Fruit fly (Drosophila melanogaster) whole organism, embryonic: ENCODE results near the gene CG43063.

Experiments
- Antp ChIP-seq: fragments of 200-800 bp; sonication (Bioruptor generic); optimal IDR thresholded peaks from 3 replicates; lab custom pipeline; 2016; ENCODE audit warnings: missing biosample characterization, missing genetic modification characterization
- B-H2 ChIP-seq: fragments of 200-800 bp; sonication (Bioruptor generic); optimal IDR thresholded peaks from 2 replicates; lab custom pipeline; 2018; ENCODE audit warnings: missing biosample characterization, mild to moderate bottlenecking, missing genetic modification characterization
- CG11696 ChIP-seq: fragments of 200-800 bp; sonication (Bioruptor generic); IDR thresholded peaks from 2 replicates; pipeline ENCODE4 v1.3.6; 2022; ENCODE audit warnings: missing biosample characterization, missing genetic modification characterization
- CG12299 ChIP-seq: fragments of 200-800 bp; sonication (Bioruptor generic); optimal IDR thresholded peaks from 2 replicates; lab custom pipeline; 2018; ENCODE audit warnings: missing biosample characterization, mild to moderate bottlenecking, missing genetic modification characterization
- CG12391 ChIP-seq: fragments of 200-800 bp; sonication (Bioruptor generic); optimal IDR thresholded peaks from 3 replicates; lab custom pipeline; 2018; ENCODE audit warnings: missing biosample characterization, mild to moderate bottlenecking, missing genetic modification characterization, moderate library complexity
- CG14667 ChIP-seq: fragments of 200-800 bp; sonication (Bioruptor generic); IDR thresholded peaks from 2 replicates; pipeline ENCODE4 v1.3.6; 2022; ENCODE audit warnings: missing biosample characterization, missing genetic modification characterization
- CG17186 ChIP-seq: fragments of 200-800 bp; sonication (Bioruptor generic); optimal IDR thresholded peaks from 3 replicates; lab custom pipeline; 2017; ENCODE audit warnings: missing biosample characterization, missing genetic modification reagents, missing genetic modification characterization
- CG17328 ChIP-seq: fragments of 200-800 bp; sonication (Bioruptor generic); IDR thresholded peaks from 2 replicates; pipeline ENCODE4 v1.3.6; 2022; ENCODE audit warnings: missing biosample characterization, missing genetic modification characterization
- CG17385 ChIP-seq: fragments of 200-800 bp; sonication (Bioruptor generic); optimal IDR thresholded peaks from 3 replicates; lab custom pipeline; 2018; ENCODE audit warnings: missing biosample characterization, mild to moderate bottlenecking, missing genetic modification characterization
- CG17829 ChIP-seq: fragments of 200-800 bp; optimal IDR thresholded peaks from 2 replicates; lab custom pipeline; 2019; ENCODE audit warnings: missing biosample characterization, mild to moderate bottlenecking, missing genetic modification characterization, moderate library complexity
- CG30020 ChIP-seq: fragments of 200-800 bp; optimal IDR thresholded peaks from 2 replicates; lab custom pipeline; 2019; ENCODE audit warnings: missing biosample characterization, mild to moderate bottlenecking, missing genetic modification characterization, moderate library complexity
- CG3163 ChIP-seq: fragments of 200-800 bp; sonication (Bioruptor generic); optimal IDR thresholded peaks from 3 replicates; lab custom pipeline; 2016; ENCODE audit warnings: missing biosample characterization, missing genetic modification characterization
- CG3407 ChIP-seq: fragments of 200-800 bp; sonication (Bioruptor generic); optimal IDR thresholded peaks from 2 replicates; lab custom pipeline; 2018; ENCODE audit warnings: missing biosample characterization, mild to moderate bottlenecking, missing genetic modification characterization
- CG4617 ChIP-seq: fragments of 200-800 bp; sonication (Bioruptor generic); optimal IDR thresholded peaks from 3 replicates; lab custom pipeline; 2016; ENCODE audit warnings: missing biosample characterization, missing genetic modification characterization, borderline replicate concordance
- CG5180 ChIP-seq: fragments of 200-800 bp; sonication (Bioruptor generic); optimal IDR thresholded peaks from 3 replicates; lab custom pipeline; 2017; ENCODE audit warnings: missing biosample characterization, missing genetic modification characterization, mild to moderate bottlenecking, moderate library complexity, missing genetic modification reagents
- CG6175 ChIP-seq: fragments of 200-800 bp; sonication (Bioruptor generic); IDR thresholded peaks from 3 replicates; pipeline ENCODE4 v1.3.6; 2022; ENCODE audit warnings: missing biosample characterization, missing genetic modification characterization
- CG6854 ChIP-seq: fragments of 200-800 bp; sonication (Bioruptor generic); optimal IDR thresholded peaks from 3 replicates; lab custom pipeline; 2017; ENCODE audit warnings: missing biosample characterization, mild to moderate bottlenecking, missing genetic modification characterization
- CG7786 ChIP-seq: fragments of 200-800 bp; sonication (Bioruptor generic); optimal IDR thresholded peaks from 2 replicates; lab custom pipeline; 2016; ENCODE audit warnings: missing biosample characterization, missing genetic modification characterization
- CG9817 ChIP-seq: fragments of 200-800 bp; sonication (Bioruptor generic); optimal IDR thresholded peaks from 2 replicates; lab custom pipeline; 2018; ENCODE audit warnings: missing biosample characterization, mild to moderate bottlenecking, missing genetic modification characterization, moderate library complexity
- Dll ChIP-seq: fragments of 200-800 bp; sonication (Bioruptor generic); IDR thresholded peaks from 4 replicates; pipeline ENCODE4 v1.3.6; 2022; ENCODE audit warnings: missing biosample characterization, missing genetic modification characterization; ENCODE audit not compliant: partially characterized antibody
- Drgx ChIP-seq: fragments of 200-800 bp; sonication (Bioruptor generic); IDR thresholded peaks from 2 replicates; pipeline ENCODE4 v1.3.6; 2022; ENCODE audit warnings: missing biosample characterization, missing genetic modification characterization
- E2f1 ChIP-seq: fragments of 200-800 bp; sonication (Bioruptor generic); IDR thresholded peaks from 2 replicates; pipeline ENCODE4 v1.3.6; 2022; ENCODE audit warnings: missing biosample characterization, missing genetic modification characterization
- Ets97D ChIP-seq: fragments of 200-800 bp; sonication (Bioruptor generic); optimal IDR thresholded peaks from 3 replicates; lab custom pipeline; 2016; ENCODE audit warnings: missing biosample characterization, missing genetic modification characterization
- Lpt ChIP-seq: fragments of >200 bp; optimal IDR thresholded peaks from 2 replicates; lab custom pipeline; 2018; ENCODE audit warnings: missing biosample characterization, missing genetic modification characterization
- MBD-R2 ChIP-seq: fragments of 200-800 bp; sonication (Bioruptor generic); IDR thresholded peaks from 2 replicates; pipeline ENCODE4 v1.3.6; 2022; ENCODE audit warnings: missing biosample characterization, missing genetic modification characterization
- Mad ChIP-seq: fragments of 200-800 bp; sonication (Bioruptor generic); optimal IDR thresholded peaks from 2 replicates; lab custom pipeline; 2016; ENCODE audit warnings: missing biosample characterization, missing genetic modification characterization
- Max ChIP-seq: fragments of 200-800 bp; sonication (Bioruptor generic); optimal IDR thresholded peaks from 2 replicates; lab custom pipeline; 2016; ENCODE audit warnings: missing biosample characterization, mild to moderate bottlenecking, missing genetic modification characterization
- Oaz ChIP-seq: fragments of 200-800 bp; sonication (Bioruptor generic); IDR thresholded peaks from 2 replicates; pipeline ENCODE4 v1.3.6; 2022; ENCODE audit warnings: missing biosample characterization, missing genetic modification characterization
- Trl ChIP-seq, 3 experiments: fragments of >200 bp in 2 of 3; fragments of 200-800 bp in 1 of 3; sonication (Bioruptor generic) in 1 of 3; optimal IDR thresholded peaks; 2 replicates in 1 of 3; 3 replicates in 2 of 3; lab custom pipeline; 2016 to 2017; ENCODE audit warnings: missing biosample characterization in 1 of 3, missing genetic modification characterization in 1 of 3
- YL-1 ChIP-seq: fragments of 200-800 bp; sonication (Bioruptor generic); optimal IDR thresholded peaks from 3 replicates; lab custom pipeline; 2017; ENCODE audit warnings: missing biosample characterization, mild to moderate bottlenecking, missing genetic modification characterization
- az2 ChIP-seq: fragments of 200-800 bp; sonication (Bioruptor generic); optimal IDR thresholded peaks from 3 replicates; lab custom pipeline; 2016; ENCODE audit warnings: missing biosample characterization, missing genetic modification characterization
- chm ChIP-seq: fragments of 200-800 bp; sonication (Bioruptor generic); IDR thresholded peaks from 2 replicates; pipeline ENCODE4 v1.3.6; 2022; ENCODE audit warnings: missing biosample characterization, missing genetic modification characterization
- dm ChIP-seq: fragments of 200-800 bp; sonication (Bioruptor generic); optimal IDR thresholded peaks from 3 replicates; lab custom pipeline; 2016; ENCODE audit warnings: missing biosample characterization, missing genetic modification characterization
- dmrt11E ChIP-seq: fragments of 200-800 bp; sonication (Bioruptor generic); optimal IDR thresholded peaks from 3 replicates; lab custom pipeline; 2018; ENCODE audit warnings: missing biosample characterization, mild to moderate bottlenecking, missing genetic modification characterization, moderate library complexity
- gfzf ChIP-seq: fragments of 200-800 bp; sonication (Bioruptor generic); optimal IDR thresholded peaks from 2 replicates; lab custom pipeline; 2016; ENCODE audit warnings: missing biosample characterization, mild to moderate bottlenecking, missing genetic modification characterization, moderate library complexity
- grau ChIP-seq: fragments of 200-800 bp; optimal IDR thresholded peaks from 3 replicates; lab custom pipeline; 2019; ENCODE audit warnings: missing biosample characterization, mild to moderate bottlenecking, missing genetic modification characterization, moderate library complexity
- knrl ChIP-seq: fragments of 200-800 bp; sonication (Bioruptor generic); IDR thresholded peaks from 3 replicates; pipeline ENCODE4 v1.3.6; 2022; ENCODE audit warnings: missing biosample characterization, missing genetic modification characterization; ENCODE audit not compliant: partially characterized antibody
- lab ChIP-seq: fragments of 200-800 bp; sonication (Bioruptor generic); optimal IDR thresholded peaks from 3 replicates; lab custom pipeline; 2017; ENCODE audit warnings: missing biosample characterization, missing genetic modification characterization, mild to moderate bottlenecking, moderate library complexity, missing genetic modification reagents
- mld ChIP-seq: fragments of 200-800 bp; sonication (Bioruptor generic); IDR thresholded peaks from 3 replicates; pipeline ENCODE4 v1.3.6; 2022; ENCODE audit warnings: missing biosample characterization, missing genetic modification characterization; ENCODE audit not compliant: partially characterized antibody
- phol ChIP-seq: fragments of 200-800 bp; sonication (Bioruptor generic); optimal IDR thresholded peaks from 3 replicates; lab custom pipeline; 2018; ENCODE audit warnings: missing biosample characterization, mild to moderate bottlenecking, missing genetic modification characterization, moderate library complexity
- prd ChIP-seq, 3 experiments: fragments of >200 bp in 2 of 3; fragments of 200-800 bp in 1 of 3; sonication (Bioruptor generic) in 1 of 3; optimal IDR thresholded peaks in 2 of 3; IDR thresholded peaks in 1 of 3; 2 replicates in 2 of 3; 3 replicates in 1 of 3; pipeline versions ENCODE4 v1.3.6 to Lab custom; 2017 to 2022; ENCODE audit warnings: missing biosample characterization in 1 of 3, missing genetic modification characterization in 1 of 3
- pzg ChIP-seq: fragments of 200-800 bp; sonication (Bioruptor generic); optimal IDR thresholded peaks from 3 replicates; lab custom pipeline; 2018; ENCODE audit warnings: missing biosample characterization, mild to moderate bottlenecking, missing genetic modification characterization, moderate library complexity
- row ChIP-seq: fragments of 200-800 bp; sonication (Bioruptor generic); IDR thresholded peaks from 3 replicates; pipeline ENCODE4 v1.3.6; 2022; ENCODE audit warnings: missing biosample characterization, missing genetic modification characterization
- sisA ChIP-seq: fragments of 200-800 bp; sonication (Bioruptor generic); IDR thresholded peaks from 2 replicates; pipeline ENCODE4 v1.3.6; 2022; ENCODE audit warnings: missing biosample characterization, missing genetic modification characterization
- sob ChIP-seq: fragments of 200-800 bp; sonication (Bioruptor generic); IDR thresholded peaks from 2 replicates; pipeline ENCODE4 v1.3.6; 2022; ENCODE audit warnings: missing biosample characterization, missing genetic modification characterization
- stc ChIP-seq: fragments of 200-800 bp; sonication (Bioruptor generic); IDR thresholded peaks from 2 replicates; pipeline ENCODE4 v1.3.6; 2022; ENCODE audit warnings: missing biosample characterization, missing genetic modification characterization
- ttk ChIP-seq: fragments of 200-800 bp; sonication (Bioruptor generic); IDR thresholded peaks from 2 replicates; pipeline ENCODE4 v2.1.2; 2022; ENCODE audit warnings: missing biosample characterization, missing genetic modification characterization
- wor ChIP-seq: fragments of 200-800 bp; sonication (Bioruptor generic); IDR thresholded peaks from 2 replicates; pipeline ENCODE4 v1.3.6; 2022; ENCODE audit warnings: missing biosample characterization, missing genetic modification characterization
- yki ChIP-seq: fragments of >200 bp; optimal IDR thresholded peaks from 3 replicates; lab custom pipeline; 2018

Gene CG43063

DNA sequence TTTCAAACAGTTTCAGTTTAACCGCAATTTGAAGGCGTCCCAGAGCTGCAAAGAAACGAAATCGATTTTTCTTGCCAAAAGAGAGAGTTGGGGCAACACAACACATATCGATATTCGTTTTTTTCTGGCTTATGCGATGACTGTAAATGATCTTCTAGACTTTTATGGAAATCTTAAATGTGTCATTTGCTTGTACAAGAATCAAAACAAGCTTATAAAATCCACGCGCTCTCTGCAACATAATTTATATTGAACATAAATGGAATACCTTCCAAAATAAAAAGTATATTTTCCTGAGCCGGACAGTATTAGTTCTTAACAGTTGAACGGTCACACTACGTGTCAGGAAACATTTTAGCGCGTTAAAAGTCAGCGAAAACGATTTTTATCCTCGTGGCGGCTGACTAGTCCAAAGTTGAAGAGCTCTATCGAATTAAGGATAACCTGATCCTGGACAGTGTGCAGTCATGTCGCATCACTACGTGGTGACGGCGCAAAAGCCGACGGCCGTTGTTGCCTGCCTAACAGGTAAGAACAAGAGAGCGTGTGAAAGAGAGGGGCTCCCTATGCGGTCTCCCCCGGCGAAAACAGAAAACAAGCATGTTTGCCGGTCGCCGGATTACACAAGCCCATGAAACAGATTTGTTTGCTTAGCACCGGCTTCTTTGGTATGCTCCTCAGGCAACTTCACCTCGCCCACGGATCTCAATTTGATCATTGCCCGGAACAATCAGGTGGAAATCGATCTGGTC, 33.9 kb upstream of the CG43063 start, which contains the start of gene pic (continued):
- no peak for TF ChIP-seq CG6854 (GFP tag; lab: Kevin White, UChicago)
- peak; percentile 90 for TF ChIP-seq gfzf (GFP tag; lab: Kevin White, UChicago)
- TF ChIP-seq Mad (GFP tag; lab: Kevin White, UChicago): peak; percentile 22
- TF ChIP-seq mld: 0 out of 3 replicates have a peak, but pooled peaks have one; percentile 12
- TF ChIP-seq ttk (GFP tag; lab: Robert Waterston, UW): no peak
- peak; percentile 11 for TF ChIP-seq dmrt11E
- TF ChIP-seq CG17829 (tag; lab: Kevin White, UChicago): no peak
- TF ChIP-seq YL-1 (GFP tag; lab: Kevin White, UChicago): peak; percentile 55
- no peak for TF ChIP-seq Antp (GFP tag; lab: Kevin White, UChicago)
- no peak for TF ChIP-seq wor (GFP tag; lab: Robert Waterston, UW)
- TF ChIP-seq pzg: peak; percentile 77
- TF ChIP-seq CG30020: peak; percentile 27
- TF ChIP-seq yki (lab: Kevin White, UChicago): no peak
- TF ChIP-seq CG14667: no peak
- TF ChIP-seq dm (GFP tag; lab: Kevin White, UChicago): peak; percentile 32
- TF ChIP-seq sisA: no peak
- no peak for TF ChIP-seq CG9817 (tag; lab: Kevin White, UChicago)
- peak; percentile 21 to 46 for TF ChIP-seq Trl (optimal IDR thresholded peaks at IDR 0.05; lab: Kevin White, UChicago)
- TF ChIP-seq Trl (GFP tag; optimal IDR thresholded peaks at IDR 0.05; lab: Kevin White, UChicago): peak; percentile 30
- TF ChIP-seq Max (GFP tag; lab: Kevin White, UChicago): peak; percentile 38
- no peak for TF ChIP-seq sob (GFP tag; lab: Robert Waterston, UW)
- 0 out of 2 replicates have a peak, but pooled peaks have one; percentile 11 for TF ChIP-seq E2f1 (GFP tag; lab: Robert Waterston, UW)
- peak; percentile 1 for TF ChIP-seq CG3163 (GFP tag; lab: Kevin White, UChicago)
- TF ChIP-seq grau (tag; lab: Kevin White, UChicago): no peak
- TF ChIP-seq row (GFP tag; lab: Robert Waterston, UW): peak; percentile 69
- TF ChIP-seq phol (tag; lab: Kevin White, UChicago): peak; percentile 56
- peak; percentile 2 for TF ChIP-seq CG12391 (tag; lab: Kevin White, UChicago)
- no peak for TF ChIP-seq az2 (GFP tag; lab: Kevin White, UChicago)
- TF ChIP-seq prd (optimal IDR thresholded peaks at IDR 0.05; lab: Kevin White, UChicago): no peak
- no peak for TF ChIP-seq prd (GFP tag; IDR thresholded peaks at IDR 0.05; lab: Robert Waterston, UW)
- no peak for TF ChIP-seq chm (GFP tag; lab: Robert Waterston, UW)
- no peak for TF ChIP-seq CG12299 (tag; lab: Kevin White, UChicago)
- TF ChIP-seq CG17328 (GFP tag; lab: Robert Waterston, UW): no peak
- peak; percentile 56; the same call in 1 of the 2 replicates for TF ChIP-seq stc (GFP tag; lab: Robert Waterston, UW)
- TF ChIP-seq B-H2: no peak
- TF ChIP-seq CG17186 (GFP tag; lab: Kevin White, UChicago): peak; percentile 70
- TF ChIP-seq Lpt (GFP tag; lab: Kevin White, UChicago): no peak
- TF ChIP-seq MBD-R2 (GFP tag; lab: Robert Waterston, UW): peak; percentile 56; the same call in 1 of the 2 replicates
- TF ChIP-seq CG3407 (GFP tag; lab: Kevin White, UChicago): no peak
- no peak for TF ChIP-seq CG6175
- TF ChIP-seq CG11696 (GFP tag; lab: Robert Waterston, UW): no peak
- peak; percentile 86 for TF ChIP-seq CG17385 (GFP tag; lab: Kevin White, UChicago)
- no peak for TF ChIP-seq Oaz (GFP tag; lab: Robert Waterston, UW)
- peak; percentile 86 for TF ChIP-seq Ets97D
- TF ChIP-seq CG7786 (GFP tag; lab: Kevin White, UChicago): no peak
- TF ChIP-seq CG4617 (GFP tag; lab: Kevin White, UChicago): peak; percentile 36
- peak; percentile 89 for TF ChIP-seq Dll (GFP tag; lab: Robert Waterston, UW)
- TF ChIP-seq CG5180: no peak
- TF ChIP-seq Drgx (GFP tag; lab: Robert Waterston, UW): no peak
- no peak for TF ChIP-seq lab
- peak; percentile 85 for TF ChIP-seq knrl (GFP tag; lab: Robert Waterston, UW)
